Worm (Caenorhabditis elegans): ENCODE results near the gene qua-1.

- peak; percentile 96 for TF ChIP-seq nhr-237 (tag; optimal IDR thresholded peaks at IDR 0.05)
- peak; percentile 100 for TF ChIP-seq lsy-2 (tag; optimal IDR thresholded peaks at IDR 0.05)
Measured at ce11 chrII:8185016-8185493, 13.5 kb upstream of the qua-1 start, which contains the start of the genes mig-5 and cct-1.
